Worm (Caenorhabditis elegans) whole organism, L3 larva: Measurements from ENCODE around the gene eat-17.

Experiments
- ZK546.5 ChIP-seq: sonication (generic microtip); optimal IDR thresholded peaks from 2 replicates; lab custom pipeline; 2017; ENCODE audit warnings: missing biosample characterization, missing genetic modification characterization
- ama-1 ChIP-seq: fragments of 150-350 bp; optimal IDR thresholded peaks from 2 replicates; lab custom pipeline; 2018
- ceh-16 ChIP-seq: sonication (generic microtip); optimal IDR thresholded peaks from 2 replicates; lab custom pipeline; 2017; ENCODE audit warnings: missing biosample characterization, missing genetic modification characterization
- ceh-28 ChIP-seq: fragments of 150-350 bp; optimal IDR thresholded peaks from 2 replicates; lab custom pipeline; 2014; ENCODE audit warnings: missing biosample characterization, missing genetic modification reagents, missing genetic modification characterization
- ceh-82 ChIP-seq: fragments of 150-350 bp; optimal IDR thresholded peaks from 2 replicates; lab custom pipeline; 2014; ENCODE audit warnings: missing biosample characterization, missing genetic modification characterization
- ceh-9 ChIP-seq: sonication (generic microtip); optimal IDR thresholded peaks from 2 replicates; lab custom pipeline; 2018; ENCODE audit warnings: missing biosample characterization, missing genetic modification characterization
- daf-12 ChIP-seq: fragments of 150-350 bp; optimal IDR thresholded peaks from 2 replicates; lab custom pipeline; 2014; ENCODE audit warnings: missing biosample characterization, missing genetic modification reagents, missing genetic modification characterization
- elt-2 ChIP-seq: sonication (generic microtip); optimal IDR thresholded peaks from 2 replicates; lab custom pipeline; 2016; ENCODE audit warnings: missing genetic modification reagents, mild to moderate bottlenecking, missing genetic modification characterization, missing compliant biosample characterization
- eor-1 ChIP-seq, 2 experiments: fragments of 150-350 bp; optimal IDR thresholded peaks; 2 replicates each; lab custom pipeline; 2014 to 2018; ENCODE audit warnings: missing biosample characterization in 2 of 2, missing genetic modification characterization in 2 of 2
- fkh-10 ChIP-seq: sonication (generic microtip); optimal IDR thresholded peaks from 2 replicates; lab custom pipeline; 2017; ENCODE audit warnings: missing biosample characterization, missing genetic modification reagents, missing genetic modification characterization
- fkh-2 ChIP-seq: fragments of 150-350 bp; optimal IDR thresholded peaks from 2 replicates; lab custom pipeline; 2014; ENCODE audit warnings: missing biosample characterization, missing genetic modification reagents, missing genetic modification characterization
- fos-1 ChIP-seq: fragments of 150-350 bp; optimal IDR thresholded peaks from 2 replicates; lab custom pipeline; 2014; ENCODE audit warnings: missing biosample characterization, missing genetic modification characterization
- jun-1 ChIP-seq: fragments of 150-350 bp; optimal IDR thresholded peaks from 2 replicates; lab custom pipeline; 2014; ENCODE audit warnings: missing biosample characterization, missing genetic modification reagents, missing genetic modification characterization
- lin-15B ChIP-seq: fragments of 150-350 bp; optimal IDR thresholded peaks from 2 replicates; lab custom pipeline; 2014; ENCODE audit warnings: missing biosample characterization, missing genetic modification characterization
- lsy-12 ChIP-seq: sonication (generic microtip); optimal IDR thresholded peaks from 2 replicates; lab custom pipeline; 2016; ENCODE audit warnings: mild to moderate bottlenecking, missing genetic modification characterization, missing compliant biosample characterization
- mdl-1 ChIP-seq: fragments of 150-350 bp; optimal IDR thresholded peaks from 2 replicates; lab custom pipeline; 2014; ENCODE audit warnings: missing biosample characterization, missing genetic modification characterization
- mml-1 ChIP-seq: fragments of 150-350 bp; sonication (generic microtip); optimal IDR thresholded peaks from 3 replicates; lab custom pipeline; 2014; ENCODE audit warnings: missing biosample characterization, missing genetic modification characterization
- nfya-1 ChIP-seq: sonication (generic microtip); optimal IDR thresholded peaks from 2 replicates; lab custom pipeline; 2017; ENCODE audit warnings: missing genetic modification characterization, mild to moderate bottlenecking, missing compliant biosample characterization, antibody characterized with exemption, moderate library complexity; ENCODE audit not compliant: insufficient read depth
- nhr-11 ChIP-seq: fragments of 150-350 bp; optimal IDR thresholded peaks from 2 replicates; lab custom pipeline; 2014; ENCODE audit warnings: missing biosample characterization, missing genetic modification characterization
- nhr-12 ChIP-seq: fragments of 150-350 bp; optimal IDR thresholded peaks from 2 replicates; lab custom pipeline; 2014; ENCODE audit warnings: missing biosample characterization, missing genetic modification characterization
- nhr-23 ChIP-seq: fragments of 150-350 bp; optimal IDR thresholded peaks from 2 replicates; lab custom pipeline; 2014; ENCODE audit warnings: missing biosample characterization, missing genetic modification reagents, missing genetic modification characterization
- nhr-237 ChIP-seq: fragments of 150-350 bp; optimal IDR thresholded peaks from 2 replicates; lab custom pipeline; 2014; ENCODE audit warnings: missing biosample characterization, missing genetic modification characterization
- nhr-25 ChIP-seq: sonication (generic microtip); optimal IDR thresholded peaks from 2 replicates; lab custom pipeline; 2017; ENCODE audit warnings: missing biosample characterization, missing genetic modification characterization
- nhr-28 ChIP-seq: fragments of 150-350 bp; optimal IDR thresholded peaks from 2 replicates; lab custom pipeline; 2014; ENCODE audit warnings: missing biosample characterization, missing genetic modification characterization
- nhr-43 ChIP-seq: sonication (generic microtip); optimal IDR thresholded peaks from 2 replicates; lab custom pipeline; 2016; ENCODE audit warnings: mild to moderate bottlenecking, missing genetic modification characterization, missing compliant biosample characterization; ENCODE audit not compliant: poor library complexity, severe bottlenecking
- nhr-67 ChIP-seq: fragments of 150-350 bp; optimal IDR thresholded peaks from 2 replicates; lab custom pipeline; 2014; ENCODE audit warnings: missing biosample characterization, missing genetic modification characterization
- nhr-77 ChIP-seq: fragments of 150-350 bp; optimal IDR thresholded peaks from 2 replicates; lab custom pipeline; 2014; ENCODE audit warnings: missing biosample characterization, missing genetic modification characterization
- pha-4 ChIP-seq: fragments of 150-350 bp; optimal IDR thresholded peaks from 2 replicates; lab custom pipeline; 2014; ENCODE audit warnings: missing biosample characterization, missing genetic modification reagents, missing genetic modification characterization
- pqm-1 ChIP-seq: fragments of 150-350 bp; optimal IDR thresholded peaks from 2 replicates; lab custom pipeline; 2017; ENCODE audit warnings: missing biosample characterization, missing genetic modification characterization, inconsistent platforms
- tbx-2 ChIP-seq: sonication (generic microtip); optimal IDR thresholded peaks from 2 replicates; lab custom pipeline; 2016; ENCODE audit warnings: mild to moderate bottlenecking, missing genetic modification characterization, missing compliant biosample characterization
- unc-39 ChIP-seq: sonication (generic microtip); optimal IDR thresholded peaks from 4 replicates; lab custom pipeline; 2017; ENCODE audit warnings: missing biosample characterization, missing genetic modification characterization
- unc-62 ChIP-seq: fragments of 150-350 bp; sonication (generic microtip); optimal IDR thresholded peaks from 4 replicates; lab custom pipeline; 2014; ENCODE audit warnings: missing biosample characterization, missing genetic modification reagents, missing genetic modification characterization
- ztf-11 ChIP-seq: fragments of 150-350 bp; optimal IDR thresholded peaks from 2 replicates; lab custom pipeline; 2014; ENCODE audit warnings: missing biosample characterization, missing genetic modification characterization

Gene eat-17

ce11 chrX:16387690-16388361 lies 28.8 kb downstream of the eat-17 start:
- no peak for TF ChIP-seq nhr-11 (tag; lab: Kevin White, UChicago)
- TF ChIP-seq fos-1 (tag; lab: Kevin White, UChicago) = no peak
- TF ChIP-seq eor-1 (tag; optimal IDR thresholded peaks at IDR 0.05; lab: Kevin White, UChicago) = no peak
- TF ChIP-seq ceh-82 (tag; lab: Kevin White, UChicago) = no peak
- TF ChIP-seq nhr-23 (tag; lab: Kevin White, UChicago) = no peak

ce11 chrX:16387206-16387605 lies 29.4 kb downstream of the eat-17 start:
- TF ChIP-seq ztf-11 (tag; lab: Kevin White, UChicago) = no peak
- TF ChIP-seq nhr-11 (tag; lab: Kevin White, UChicago) = no peak
- no peak for TF ChIP-seq tbx-2 (tag; lab: Kevin White, UChicago)
- no peak for TF ChIP-seq ceh-16
- no peak for TF ChIP-seq unc-62 (GFP tag; lab: Kevin White, UChicago)
- TF ChIP-seq nhr-23 (tag; lab: Kevin White, UChicago) = no peak
- TF ChIP-seq nhr-67 (tag; lab: Kevin White, UChicago) = no peak
- TF ChIP-seq, all 47 proteins: peak for 0

ce11 chrX:16384010-16384409 lies 32.6 kb downstream of the eat-17 start:
- TF ChIP-seq fkh-2 (no peak), ama-1 (lab: Kevin White, UChicago) (no peak), nhr-237 (tag; lab: Kevin White, UChicago) (no peak), daf-12 (no peak), pqm-1 (tag; lab: Kevin White, UChicago) (no peak), nhr-28 (tag; lab: Kevin White, UChicago) (no peak), mdl-1 (no peak), nhr-67 (tag; lab: Kevin White, UChicago) (no peak), ceh-28 (tag; lab: Kevin White, UChicago) (no peak), ztf-11 (tag; lab: Kevin White, UChicago) (no peak)

- TF ChIP-seq pha-4 (tag; lab: Kevin White, UChicago) (no peak), nhr-25 (tag; lab: Kevin White, UChicago) (no peak), mml-1 (tag; lab: Kevin White, UChicago) (no peak), nhr-23 (tag; lab: Kevin White, UChicago) (no peak), unc-39 (tag; lab: Kevin White, UChicago) (no peak), nfya-1 (no peak)
Measured at ce11 chrX:16383084-16383483, 33.6 kb downstream of the eat-17 start.

- TF ChIP-seq ceh-9 (tag; lab: Kevin White, UChicago) = no peak
- no peak for TF ChIP-seq nhr-237 (tag; lab: Kevin White, UChicago)
- TF ChIP-seq lsy-12 (tag; lab: Kevin White, UChicago) = no peak
- no peak for TF ChIP-seq ZK546.5 (tag; lab: Kevin White, UChicago)
- TF ChIP-seq, all 47 proteins: peak for 0
Measured at ce11 chrX:16381908-16382307, 34.7 kb downstream of the eat-17 start.

DNA sequence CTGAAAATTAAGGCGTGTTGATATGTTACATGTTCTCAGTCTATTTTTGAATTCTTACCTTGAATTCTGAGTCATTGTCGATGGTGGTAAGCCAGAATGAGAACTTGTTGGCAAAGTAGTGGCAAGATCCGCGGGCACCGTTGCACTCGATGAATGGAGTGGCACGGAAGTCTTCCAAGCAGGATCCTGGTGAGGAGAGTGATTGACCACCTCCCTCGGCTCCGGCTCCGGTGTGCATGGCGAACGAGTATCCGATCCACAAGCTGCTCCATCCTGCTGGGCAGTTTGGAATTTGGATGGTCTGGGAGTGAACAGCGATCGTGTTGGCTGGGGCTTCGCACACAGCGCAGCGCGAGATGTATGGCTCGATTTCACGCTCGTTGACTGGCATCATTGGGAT lies 35.5 kb downstream of the eat-17 start:
- no peak for TF ChIP-seq nhr-25 (tag; lab: Kevin White, UChicago)
- TF ChIP-seq fos-1 (tag; lab: Kevin White, UChicago) = no peak
- TF ChIP-seq nhr-11 (tag; lab: Kevin White, UChicago) = no peak
- no peak for TF ChIP-seq ceh-9 (tag; lab: Kevin White, UChicago)
- no peak for TF ChIP-seq ceh-16
- no peak for TF ChIP-seq ztf-11 (tag; lab: Kevin White, UChicago)
- no peak for TF ChIP-seq fkh-10 (GFP tag; lab: Kevin White, UChicago)
- TF ChIP-seq nhr-43 (tag; lab: Kevin White, UChicago) = no peak
- no peak for TF ChIP-seq fkh-2
- TF ChIP-seq jun-1 (tag; lab: Kevin White, UChicago) = no peak
- TF ChIP-seq ama-1 (lab: Kevin White, UChicago) = no peak
- no peak for TF ChIP-seq nhr-12 (tag; lab: Kevin White, UChicago)
- TF ChIP-seq ZK546.5 (tag; lab: Kevin White, UChicago) = no peak
- TF ChIP-seq lin-15B (tag; lab: Kevin White, UChicago) = no peak
- no peak for TF ChIP-seq elt-2 (tag; lab: Kevin White, UChicago)
- TF ChIP-seq nhr-77 (tag; lab: Kevin White, UChicago) = no peak
